Worm (Caenorhabditis elegans) whole organism, L1 larva: ENCODE data around the gene ttr-52.

Experiments used
- aly-2 ChIP-seq: fragments of 150-350 bp; optimal IDR thresholded peaks from 2 replicates; lab custom pipeline; 2014; ENCODE audit warnings: missing biosample characterization, missing genetic modification characterization
- ama-1 ChIP-seq: fragments of 150-350 bp; optimal IDR thresholded peaks from 2 replicates; lab custom pipeline; 2014
- ceh-8 ChIP-seq: fragments of 200-800 bp; sonication (Bioruptor generic); optimal IDR thresholded peaks from 2 replicates; lab custom pipeline; 2018; ENCODE audit warnings: mild to moderate bottlenecking, missing genetic modification characterization, moderate library complexity, missing compliant biosample characterization
- fkh-10 ChIP-seq: sonication (generic microtip); optimal IDR thresholded peaks from 2 replicates; lab custom pipeline; 2017; ENCODE audit warnings: missing biosample characterization, missing genetic modification reagents, missing genetic modification characterization
- fkh-4 ChIP-seq: sonication (generic microtip); optimal IDR thresholded peaks from 2 replicates; lab custom pipeline; 2016; ENCODE audit warnings: missing compliant biosample characterization, missing genetic modification characterization, borderline replicate concordance
- irx-1 ChIP-seq: sonication (generic microtip); optimal IDR thresholded peaks from 2 replicates; lab custom pipeline; 2016; ENCODE audit warnings: missing genetic modification characterization, missing compliant biosample characterization
- lsy-2 ChIP-seq, 2 experiments: fragments of 150-350 bp; optimal IDR thresholded peaks; 2 replicates each; lab custom pipeline; 2014; ENCODE audit warnings: missing biosample characterization in 2 of 2, missing genetic modification characterization in 2 of 2
- nhr-12 ChIP-seq: sonication (generic microtip); optimal IDR thresholded peaks from 2 replicates; lab custom pipeline; 2017; ENCODE audit warnings: missing biosample characterization, missing genetic modification characterization
- nhr-19 ChIP-seq: fragments of 200-800 bp; sonication (Bioruptor generic); conservative IDR thresholded peaks from 2 replicates; pipeline ENCODE4 v1.3.6; 2022; ENCODE audit warnings: missing genetic modification characterization, missing compliant biosample characterization
- nhr-237 ChIP-seq: fragments of 150-350 bp; optimal IDR thresholded peaks from 2 replicates; lab custom pipeline; 2014; ENCODE audit warnings: missing biosample characterization, missing genetic modification characterization
- pqm-1 ChIP-seq: sonication (generic microtip); optimal IDR thresholded peaks from 3 replicates; lab custom pipeline; 2017; ENCODE audit warnings: missing biosample characterization, missing genetic modification characterization
- rnt-1 ChIP-seq: sonication (generic microtip); optimal IDR thresholded peaks from 2 replicates; lab custom pipeline; 2016; ENCODE audit warnings: mild to moderate bottlenecking, missing genetic modification characterization, moderate library complexity, missing compliant biosample characterization
- snpc-4 ChIP-seq: fragments of 150-350 bp; optimal IDR thresholded peaks from 2 replicates; lab custom pipeline; 2014; ENCODE audit warnings: missing biosample characterization, missing genetic modification characterization
- zag-1 ChIP-seq: fragments of 150-350 bp; optimal IDR thresholded peaks from 2 replicates; lab custom pipeline; 2014; ENCODE audit warnings: missing biosample characterization, missing genetic modification characterization

ce11 chrIII:13380196-13380595, 24.3 kb upstream of the ttr-52 start, which contains the start of gene T03F6.6:
- TF ChIP-seq zag-1 (no peak), snpc-4 (tag; lab: Kevin White, UChicago) (no peak), rnt-1 (tag; lab: Kevin White, UChicago) (no peak), ceh-8 (GFP tag; lab: Kevin White, UChicago) (no peak), fkh-4 (tag; lab: Kevin White, UChicago) (no peak), irx-1 (tag; lab: Kevin White, UChicago) (no peak), pqm-1 (tag; lab: Kevin White, UChicago) (no peak), lsy-2 (tag; optimal IDR thresholded peaks at IDR 0.05; lab: Kevin White, UChicago) (no peak), aly-2 (tag; lab: Kevin White, UChicago) (no peak), nhr-12 (tag; lab: Kevin White, UChicago) (no peak), fkh-10 (GFP tag; lab: Kevin White, UChicago) (no peak), nhr-19 (GFP tag; lab: Robert Waterston, UW) (no peak), nhr-237 (no peak), ama-1 (lab: Kevin White, UChicago) (no peak)
